Fruit fly (Drosophila melanogaster) whole organism, embryonic: ENCODE results near the gene CG17349.
A peak's percentile ranks its signal among the peaks of the same experiment; 100 is the strongest.

Source experiments
- ATbp ChIP-seq: fragments of 200-800 bp; sonication (Bioruptor generic); optimal IDR thresholded peaks from 2 replicates; lab custom pipeline; 2017; ENCODE audit warnings: missing biosample characterization, mild to moderate bottlenecking, missing genetic modification characterization, missing genetic modification reagents
- Atf-2 ChIP-seq: fragments of 200-800 bp; sonication (Bioruptor generic); optimal IDR thresholded peaks from 2 replicates; lab custom pipeline; 2016; ENCODE audit warnings: missing biosample characterization, missing genetic modification characterization
- Atf6 ChIP-seq: fragments of 200-800 bp; sonication (Bioruptor generic); IDR thresholded peaks from 2 replicates; pipeline ENCODE4 v1.3.6; 2022; ENCODE audit warnings: missing biosample characterization, missing genetic modification characterization
- B-H2 ChIP-seq: fragments of 200-800 bp; sonication (Bioruptor generic); optimal IDR thresholded peaks from 2 replicates; lab custom pipeline; 2018; ENCODE audit warnings: missing biosample characterization, mild to moderate bottlenecking, missing genetic modification characterization
- C15 ChIP-seq: fragments of 200-800 bp; sonication (Bioruptor generic); IDR thresholded peaks from 3 replicates; pipeline ENCODE4 v1.3.6; 2022; ENCODE audit warnings: missing biosample characterization, missing genetic modification characterization
- CG11085 ChIP-seq: fragments of 200-800 bp; sonication (Bioruptor generic); IDR thresholded peaks from 2 replicates; pipeline ENCODE4 v1.3.6; 2022; ENCODE audit warnings: missing biosample characterization, missing genetic modification characterization
- CG12155 ChIP-seq: fragments of 200-800 bp; sonication (Bioruptor generic); optimal IDR thresholded peaks from 3 replicates; lab custom pipeline; 2016; ENCODE audit warnings: missing biosample characterization, missing genetic modification characterization
- CG12219 ChIP-seq: fragments of 200-800 bp; sonication (Bioruptor generic); optimal IDR thresholded peaks from 3 replicates; lab custom pipeline; 2018; ENCODE audit warnings: missing biosample characterization, mild to moderate bottlenecking, missing genetic modification characterization
- CG12299 ChIP-seq: fragments of 200-800 bp; sonication (Bioruptor generic); optimal IDR thresholded peaks from 2 replicates; lab custom pipeline; 2018; ENCODE audit warnings: missing biosample characterization, mild to moderate bottlenecking, missing genetic modification characterization
- CG13775 ChIP-seq: fragments of 200-800 bp; sonication (Bioruptor generic); optimal IDR thresholded peaks from 3 replicates; lab custom pipeline; 2017; ENCODE audit warnings: missing biosample characterization, mild to moderate bottlenecking, missing genetic modification characterization
- CG15696 ChIP-seq: fragments of 200-800 bp; sonication (Bioruptor generic); optimal IDR thresholded peaks from 2 replicates; lab custom pipeline; 2019; ENCODE audit warnings: missing biosample characterization, mild to moderate bottlenecking, missing genetic modification characterization, moderate library complexity
- CG17802 ChIP-seq: fragments of 200-800 bp; sonication (Bioruptor generic); optimal IDR thresholded peaks from 2 replicates; lab custom pipeline; 2018; ENCODE audit warnings: missing biosample characterization, mild to moderate bottlenecking, missing genetic modification characterization, moderate library complexity
- CG2199 ChIP-seq: fragments of 200-800 bp; sonication (Bioruptor generic); IDR thresholded peaks from 3 replicates; pipeline ENCODE4 v1.3.6; 2022; ENCODE audit warnings: missing biosample characterization, missing genetic modification characterization
- CG32772 ChIP-seq: fragments of 200-800 bp; sonication (Bioruptor generic); IDR thresholded peaks from 2 replicates; pipeline ENCODE4 v1.3.6; 2022; ENCODE audit warnings: missing biosample characterization, missing genetic modification characterization
- CG3838 ChIP-seq: fragments of 200-800 bp; sonication (Bioruptor generic); optimal IDR thresholded peaks from 3 replicates; lab custom pipeline; 2016; ENCODE audit warnings: missing biosample characterization, missing genetic modification characterization
- CG4424 ChIP-seq: fragments of 200-800 bp; sonication (Bioruptor generic); optimal IDR thresholded peaks from 3 replicates; lab custom pipeline; 2016; ENCODE audit warnings: missing biosample characterization, missing genetic modification characterization
- CG4617 ChIP-seq: fragments of 200-800 bp; sonication (Bioruptor generic); optimal IDR thresholded peaks from 3 replicates; lab custom pipeline; 2016; ENCODE audit warnings: missing biosample characterization, missing genetic modification characterization, borderline replicate concordance
- CG6683 ChIP-seq: fragments of 200-800 bp; sonication (Bioruptor generic); optimal IDR thresholded peaks from 2 replicates; lab custom pipeline; 2017; ENCODE audit warnings: missing biosample characterization, mild to moderate bottlenecking, missing genetic modification characterization, missing genetic modification reagents
- CG6791 ChIP-seq: fragments of 200-800 bp; sonication (Bioruptor generic); IDR thresholded peaks from 3 replicates; pipeline ENCODE4 v1.3.6; 2022; ENCODE audit warnings: missing biosample characterization, missing genetic modification characterization; ENCODE audit not compliant: partially characterized antibody
- CG7987 ChIP-seq: fragments of 200-800 bp; sonication (Bioruptor generic); optimal IDR thresholded peaks from 2 replicates; lab custom pipeline; 2018; ENCODE audit warnings: missing biosample characterization, mild to moderate bottlenecking, missing genetic modification characterization, moderate library complexity
- CG9609 ChIP-seq: fragments of 200-800 bp; sonication (Bioruptor generic); optimal IDR thresholded peaks from 3 replicates; lab custom pipeline; 2016; ENCODE audit warnings: missing biosample characterization, missing genetic modification characterization
- CG9876 ChIP-seq: fragments of 200-800 bp; sonication (Bioruptor generic); optimal IDR thresholded peaks from 2 replicates; lab custom pipeline; 2016; ENCODE audit warnings: missing biosample characterization, missing genetic modification characterization
- Camta ChIP-seq: fragments of 200-800 bp; sonication (Bioruptor generic); optimal IDR thresholded peaks from 2 replicates; lab custom pipeline; 2016; ENCODE audit warnings: missing biosample characterization, missing genetic modification characterization
- D19B ChIP-seq: fragments of 200-800 bp; sonication (Bioruptor generic); optimal IDR thresholded peaks from 2 replicates; lab custom pipeline; 2017; ENCODE audit warnings: missing biosample characterization, mild to moderate bottlenecking, missing genetic modification characterization
- Doc3 ChIP-seq: fragments of 200-800 bp; sonication (Bioruptor generic); IDR thresholded peaks from 3 replicates; pipeline ENCODE4 v1.3.6; 2022; ENCODE audit warnings: missing biosample characterization, missing genetic modification characterization; ENCODE audit not compliant: partially characterized antibody
- Ets97D ChIP-seq: fragments of 200-800 bp; sonication (Bioruptor generic); optimal IDR thresholded peaks from 3 replicates; lab custom pipeline; 2016; ENCODE audit warnings: missing biosample characterization, missing genetic modification characterization
- Hr51 ChIP-seq, 2 experiments: fragments of 200-800 bp; sonication (Bioruptor generic); optimal IDR thresholded peaks; 2 replicates in 1 of 2; 3 replicates in 1 of 2; lab custom pipeline; 2016 to 2018; ENCODE audit warnings: missing biosample characterization in 2 of 2, missing genetic modification characterization in 2 of 2, mild to moderate bottlenecking in 1 of 2, moderate library complexity in 1 of 2
- Hr78 ChIP-seq, 2 experiments: fragments of 200-800 bp in 1 of 2; fragments of >200 bp in 1 of 2; sonication (Bioruptor generic) in 1 of 2; optimal IDR thresholded peaks; 2 replicates each; lab custom pipeline; 2017 to 2019; ENCODE audit warnings: missing biosample characterization in 2 of 2, missing genetic modification characterization in 2 of 2, mild to moderate bottlenecking in 1 of 2, moderate library complexity in 1 of 2
- Lhr ChIP-seq: fragments of 200-800 bp; sonication (Bioruptor generic); optimal IDR thresholded peaks from 3 replicates; lab custom pipeline; 2017; ENCODE audit warnings: mild to moderate bottlenecking, missing biosample characterization, missing genetic modification reagents, missing genetic modification characterization
- Nf-YA ChIP-seq: fragments of 200-800 bp; sonication (Bioruptor generic); IDR thresholded peaks from 2 replicates; pipeline ENCODE4 v1.3.6; 2022; ENCODE audit warnings: missing biosample characterization, missing genetic modification characterization
- Rx ChIP-seq: fragments of 200-800 bp; sonication (Bioruptor generic); IDR thresholded peaks from 2 replicates; pipeline ENCODE4 v1.3.6; 2022; ENCODE audit warnings: missing biosample characterization, missing genetic modification characterization
- Sry-δ ChIP-seq: fragments of 200-800 bp; sonication (Bioruptor generic); optimal IDR thresholded peaks from 2 replicates; lab custom pipeline; 2016; ENCODE audit warnings: missing biosample characterization, missing genetic modification characterization
- Ssrp ChIP-seq: fragments of 200-800 bp; sonication (Bioruptor generic); optimal IDR thresholded peaks from 2 replicates; lab custom pipeline; 2018; ENCODE audit warnings: missing biosample characterization, mild to moderate bottlenecking, missing genetic modification characterization, moderate library complexity
- Xbp1 ChIP-seq: fragments of 200-800 bp; sonication (Bioruptor generic); optimal IDR thresholded peaks from 3 replicates; lab custom pipeline; 2016; ENCODE audit warnings: missing biosample characterization, mild to moderate bottlenecking, missing genetic modification characterization
- Xrp1 ChIP-seq: fragments of 200-800 bp; sonication (Bioruptor generic); IDR thresholded peaks from 2 replicates; pipeline ENCODE4 v1.3.6; 2022; ENCODE audit warnings: missing biosample characterization, missing genetic modification characterization
- ato ChIP-seq: fragments of 200-800 bp; sonication (Bioruptor generic); IDR thresholded peaks from 2 replicates; pipeline ENCODE4 v1.3.6; 2022; ENCODE audit warnings: missing biosample characterization, missing genetic modification characterization; ENCODE audit not compliant: partially characterized antibody
- bsh ChIP-seq, 2 experiments: fragments of 200-800 bp; sonication (Bioruptor generic); optimal IDR thresholded peaks; 2 replicates each; lab custom pipeline; 2017 to 2018; ENCODE audit warnings: mild to moderate bottlenecking in 2 of 2, missing biosample characterization in 2 of 2, missing genetic modification characterization in 2 of 2, moderate library complexity in 1 of 2
- cad ChIP-seq: fragments of >200 bp; optimal IDR thresholded peaks from 2 replicates; lab custom pipeline; 2017; ENCODE audit warnings: missing biosample characterization, missing genetic modification characterization
- caup ChIP-seq: fragments of 200-800 bp; sonication (Bioruptor generic); optimal IDR thresholded peaks from 3 replicates; lab custom pipeline; 2017; ENCODE audit warnings: missing biosample characterization, mild to moderate bottlenecking, missing genetic modification characterization, moderate library complexity; ENCODE audit not compliant: severe bottlenecking
- crp ChIP-seq, 2 experiments: fragments of 200-800 bp; sonication (Bioruptor generic); optimal IDR thresholded peaks; 2 replicates in 1 of 2; 3 replicates in 1 of 2; lab custom pipeline; 2017; ENCODE audit warnings: missing biosample characterization in 2 of 2, missing genetic modification characterization in 2 of 2, mild to moderate bottlenecking in 1 of 2, moderate library complexity in 1 of 2
- dati ChIP-seq: fragments of 200-800 bp; sonication (Bioruptor generic); IDR thresholded peaks from 2 replicates; pipeline ENCODE4 v1.3.6; 2022; ENCODE audit warnings: missing biosample characterization, missing genetic modification characterization
- fd64A ChIP-seq: fragments of 200-800 bp; sonication (Bioruptor generic); optimal IDR thresholded peaks from 3 replicates; lab custom pipeline; 2018; ENCODE audit warnings: missing biosample characterization, mild to moderate bottlenecking, missing genetic modification characterization
- fru ChIP-seq: fragments of >200 bp; optimal IDR thresholded peaks from 2 replicates; lab custom pipeline; 2017
- grn ChIP-seq: fragments of 200-800 bp; sonication (Bioruptor generic); optimal IDR thresholded peaks from 3 replicates; lab custom pipeline; 2017; ENCODE audit warnings: missing biosample characterization, missing genetic modification characterization
- gsb ChIP-seq: fragments of 200-800 bp; sonication (Bioruptor generic); IDR thresholded peaks from 2 replicates; pipeline ENCODE4 v1.3.6; 2022; ENCODE audit warnings: missing biosample characterization, missing genetic modification characterization
- h ChIP-seq: fragments of >200 bp; optimal IDR thresholded peaks from 2 replicates; lab custom pipeline; 2017
- lilli ChIP-seq: fragments of 200-800 bp; sonication (Bioruptor generic); optimal IDR thresholded peaks from 3 replicates; lab custom pipeline; 2016; ENCODE audit warnings: missing biosample characterization, missing genetic modification characterization
- sens-2 ChIP-seq: fragments of 200-800 bp; sonication (Bioruptor generic); IDR thresholded peaks from 2 replicates; pipeline ENCODE4 v1.3.6; 2022; ENCODE audit warnings: missing biosample characterization, missing genetic modification characterization
- sr ChIP-seq: fragments of 200-800 bp; sonication (Bioruptor generic); IDR thresholded peaks from 3 replicates; pipeline ENCODE4 v1.3.6; 2022; ENCODE audit warnings: missing biosample characterization, missing genetic modification characterization
- vnd ChIP-seq: fragments of 200-800 bp; sonication (Bioruptor generic); IDR thresholded peaks from 3 replicates; pipeline ENCODE4 v1.3.6; 2022; ENCODE audit warnings: missing biosample characterization, missing genetic modification characterization; ENCODE audit not compliant: partially characterized antibody

Gene CG17349

DNA sequence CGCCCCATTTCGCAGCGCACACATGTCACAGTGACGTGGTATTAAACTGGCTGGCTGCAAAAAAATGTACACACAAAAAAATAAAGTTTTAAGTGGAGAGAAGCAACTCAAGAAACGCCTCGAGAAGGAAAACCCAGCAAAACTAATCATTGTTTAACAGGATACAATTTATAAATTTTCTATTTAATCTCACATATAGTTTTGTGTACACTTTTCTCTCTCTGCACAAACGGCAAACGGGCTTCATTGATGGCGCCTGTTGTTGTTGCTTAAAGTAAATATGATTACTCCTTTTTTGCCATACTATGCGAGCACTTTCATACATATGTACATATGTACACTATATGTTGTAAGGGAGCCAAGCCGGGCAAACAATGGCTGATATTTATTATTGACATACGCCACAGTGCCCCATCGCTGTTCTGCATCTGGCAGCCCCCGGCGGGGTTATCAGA lies 12.2 kb upstream of the CG17349 start (continued):
- TF ChIP-seq ato (GFP tag; lab: Robert Waterston, UW) (no peak), CG9609 (GFP tag; lab: Kevin White, UChicago) (peak; percentile 57), vnd (GFP tag; lab: Robert Waterston, UW) (no peak), CG32772 (GFP tag; lab: Robert Waterston, UW) (0 out of 2 replicates have a peak, but pooled peaks have one; percentile 18), sr (GFP tag; lab: Robert Waterston, UW) (no peak), CG17802 (peak; percentile 14), Hr51 (GFP tag; optimal IDR thresholded peaks at IDR 0.05; lab: Kevin White, UChicago) (peak in 1 of 2 experiments; percentile 34), C15 (no peak), lilli (peak; percentile 25), CG7987 (GFP tag; lab: Kevin White, UChicago) (no peak), Xbp1 (GFP tag; lab: Kevin White, UChicago) (peak; percentile 70), Atf-2 (GFP tag; lab: Kevin White, UChicago) (peak; percentile 36), CG4424 (peak; percentile 62), ATbp (GFP tag; lab: Kevin White, UChicago) (peak; percentile 69), Atf6 (GFP tag; lab: Robert Waterston, UW) (no peak), crp (GFP tag; optimal IDR thresholded peaks at IDR 0.05; lab: Kevin White, UChicago) (no peak), dati (GFP tag; lab: Robert Waterston, UW) (no peak), Ssrp (peak; percentile 53), CG2199 (GFP tag; lab: Robert Waterston, UW) (0 out of 3 replicates have a peak, but pooled peaks have one; percentile 30), caup (no peak), Doc3 (GFP tag; lab: Robert Waterston, UW) (no peak), CG6683 (GFP tag; lab: Kevin White, UChicago) (no peak), Rx (GFP tag; lab: Robert Waterston, UW) (peak; percentile 41; the same call in 1 of the 2 replicates), CG9876 (no peak), Camta (GFP tag; lab: Kevin White, UChicago) (peak; percentile 23), h (lab: Kevin White, UChicago) (no peak), D19B (GFP tag; lab: Kevin White, UChicago) (no peak), CG13775 (GFP tag; lab: Kevin White, UChicago) (peak; percentile 52), fd64A (GFP tag; lab: Kevin White, UChicago) (peak; percentile 61), Lhr (GFP tag; lab: Kevin White, UChicago) (peak; percentile 55), CG3838 (peak; percentile 10), Sry-δ (peak; percentile 13), fru (lab: Kevin White, UChicago) (no peak), Xrp1 (GFP tag; lab: Robert Waterston, UW) (peak; percentile 80), CG11085 (GFP tag; lab: Robert Waterston, UW) (no peak), grn (GFP tag; lab: Kevin White, UChicago) (no peak), CG6791 (no peak), Ets97D (GFP tag; lab: Kevin White, UChicago) (peak; percentile 10), CG12299 (tag; lab: Kevin White, UChicago) (no peak), CG4617 (no peak), CG12155 (GFP tag; lab: Kevin White, UChicago) (peak; percentile 22), B-H2 (GFP tag; lab: Kevin White, UChicago) (no peak), bsh (GFP tag; optimal IDR thresholded peaks at IDR 0.05; lab: Kevin White, UChicago) (peak; percentile 75 to 85), CG15696 (peak; percentile 88), gsb (no peak), CG12219 (GFP tag; lab: Kevin White, UChicago) (no peak), Nf-YA (no peak), sens-2 (GFP tag; lab: Robert Waterston, UW) (peak; percentile 70; the same call in 1 of the 2 replicates), Hr78 (GFP tag; optimal IDR thresholded peaks at IDR 0.05; lab: Kevin White, UChicago) (peak in 1 of 2 experiments; percentile 7), cad (GFP tag; lab: Kevin White, UChicago) (no peak)
